Fruit fly (Drosophila melanogaster): ENCODE results near the gene Smyd5.

Smyd5 gene

dm6 chr3R:21186606-21187393 is 31.8 kb downstream of the Smyd5 start (continued):
- TF ChIP-seq CG31224 (GFP tag; IDR thresholded peaks at IDR 0.05) (no peak), bbx (GFP tag; IDR thresholded peaks at IDR 0.05; ENCODE audit: partially characterized antibody) (peak; percentile 12; the same call in 1 of the 2 replicates), Taf1 (GFP tag; IDR thresholded peaks at IDR 0.05) (no peak), Antp (GFP tag; optimal IDR thresholded peaks at IDR 0.05) (no peak), CG7987 (GFP tag; optimal IDR thresholded peaks at IDR 0.05) (no peak), pan (optimal IDR thresholded peaks at IDR 0.05) (no peak), pan (GFP tag; optimal IDR thresholded peaks at IDR 0.05 in 1 of 2, IDR thresholded peaks at IDR 0.05 in 1 of 2) (peak in 1 of 2 experiments; percentile 7), Oaz (GFP tag; IDR thresholded peaks at IDR 0.05) (no peak), CG18476 (GFP tag; optimal IDR thresholded peaks at IDR 0.05) (peak; percentile 45), CG6654 (GFP tag; optimal IDR thresholded peaks at IDR 0.05) (peak; percentile 36), CG10366 (GFP tag; IDR thresholded peaks at IDR 0.05) (no peak), CG10654 (GFP tag; optimal IDR thresholded peaks at IDR 0.05) (no peak), Rfx (GFP tag; IDR thresholded peaks at IDR 0.05) (no peak), CG3281 (GFP tag; optimal IDR thresholded peaks at IDR 0.05) (peak; percentile 19), Ets65A (GFP tag) (no peak), Ravus (GFP tag; IDR thresholded peaks at IDR 0.05) (no peak), CG8290 (GFP tag; optimal IDR thresholded peaks at IDR 0.05) (no peak), CG8290 (tag; optimal IDR thresholded peaks at IDR 0.05) (no peak), MESR4 (GFP tag; optimal IDR thresholded peaks at IDR 0.05) (no peak), CHES-1-like (GFP tag; optimal IDR thresholded peaks at IDR 0.05) (peak; percentile 37), bowl (GFP tag; IDR thresholded peaks at IDR 0.05) (no peak), tap (tag; optimal IDR thresholded peaks at IDR 0.05) (no peak), CG4617 (GFP tag; optimal IDR thresholded peaks at IDR 0.05; ENCODE audit: borderline replicate concordance) (no peak), CG3726 (GFP tag; IDR thresholded peaks at IDR 0.05) (0 out of 3 replicates have a peak, but pooled peaks have one; percentile 46), Elba2 (GFP tag; optimal IDR thresholded peaks at IDR 0.05) (no peak), kni (GFP tag; optimal IDR thresholded peaks at IDR 0.05) (peak; percentile 55), Oli (tag; optimal IDR thresholded peaks at IDR 0.05) (peak; percentile 47), CG6854 (GFP tag; optimal IDR thresholded peaks at IDR 0.05) (peak; percentile 51), Ada2b (GFP tag; IDR thresholded peaks at IDR 0.05) (no peak), tin (GFP tag; optimal IDR thresholded peaks at IDR 0.05) (no peak), GATAe (GFP tag; conservative IDR thresholded peaks at IDR 0.05) (no peak), sob (GFP tag; IDR thresholded peaks at IDR 0.05) (no peak), wor (GFP tag; IDR thresholded peaks at IDR 0.05) (no peak), bsh (GFP tag; optimal IDR thresholded peaks at IDR 0.05) (no peak), CG31388 (GFP tag; optimal IDR thresholded peaks at IDR 0.05) (no peak), CG33213 (GFP tag; optimal IDR thresholded peaks at IDR 0.05) (no peak), caup (GFP tag; optimal IDR thresholded peaks at IDR 0.05; ENCODE audit: severe bottlenecking) (peak; percentile 51), CG2678 (tag; optimal IDR thresholded peaks at IDR 0.05) (peak; percentile 67), E2f2 (GFP tag; IDR thresholded peaks at IDR 0.05) (no peak), knrl (GFP tag; IDR thresholded peaks at IDR 0.05; ENCODE audit: partially characterized antibody) (no peak), ci (GFP tag; IDR thresholded peaks at IDR 0.05) (no peak; the same call in 1 of the 3 replicates), CG2875 (GFP tag; optimal IDR thresholded peaks at IDR 0.05) (no peak), CG4282 (GFP tag; optimal IDR thresholded peaks at IDR 0.05) (no peak), CG12071 (GFP tag; optimal IDR thresholded peaks at IDR 0.05) (no peak), Hey (tag; optimal IDR thresholded peaks at IDR 0.05) (no peak), Ssrp (tag; optimal IDR thresholded peaks at IDR 0.05) (peak; percentile 31), Asciz (GFP tag; optimal IDR thresholded peaks at IDR 0.05) (no peak), Rx (GFP tag; IDR thresholded peaks at IDR 0.05) (no peak), dati (GFP tag; IDR thresholded peaks at IDR 0.05) (no peak), Dbx (GFP tag; IDR thresholded peaks at IDR 0.05) (peak; percentile 57; the same call in 2 of the 3 replicates), repo (GFP tag; optimal IDR thresholded peaks at IDR 0.05) (no peak)
